Fruit fly (Drosophila melanogaster) whole organism, embryonic: ENCODE data around the gene CG2865.

ENCODE experiments used
- Atf6 ChIP-seq: fragments of 200-800 bp; sonication (Bioruptor generic); IDR thresholded peaks from 2 replicates; pipeline ENCODE4 v1.3.6; 2022; ENCODE audit warnings: missing biosample characterization, missing genetic modification characterization
- Awh ChIP-seq: fragments of 200-800 bp; sonication (Bioruptor generic); IDR thresholded peaks from 2 replicates; pipeline ENCODE4, ENCODE4 v1.3.6; 2022; ENCODE audit warnings: missing biosample characterization, missing genetic modification characterization
- C15 ChIP-seq: fragments of 200-800 bp; sonication (Bioruptor generic); IDR thresholded peaks from 3 replicates; pipeline ENCODE4 v1.3.6; 2022; ENCODE audit warnings: missing biosample characterization, missing genetic modification characterization
- CG10543 ChIP-seq: fragments of 200-800 bp; sonication (Bioruptor generic); optimal IDR thresholded peaks from 3 replicates; lab custom pipeline; 2017; ENCODE audit warnings: missing biosample characterization, mild to moderate bottlenecking, missing genetic modification characterization, moderate library complexity
- CG13894 ChIP-seq: fragments of 200-800 bp; sonication (Bioruptor generic); optimal IDR thresholded peaks from 3 replicates; lab custom pipeline; 2018; ENCODE audit warnings: missing biosample characterization, mild to moderate bottlenecking, missing genetic modification characterization, moderate library complexity
- CG14014 ChIP-seq: fragments of 200-800 bp; sonication (Bioruptor generic); IDR thresholded peaks from 2 replicates; pipeline ENCODE4 v1.3.6; 2022; ENCODE audit warnings: missing biosample characterization, missing genetic modification characterization
- CG15011 ChIP-seq: fragments of 200-800 bp; sonication (Bioruptor generic); optimal IDR thresholded peaks from 3 replicates; lab custom pipeline; 2018; ENCODE audit warnings: missing biosample characterization, mild to moderate bottlenecking, missing genetic modification characterization
- CG16779 ChIP-seq: fragments of 200-800 bp; sonication (Bioruptor generic); IDR thresholded peaks from 2 replicates; pipeline ENCODE4 v1.3.6; 2022; ENCODE audit warnings: missing biosample characterization, missing genetic modification characterization
- CG17385 ChIP-seq: fragments of 200-800 bp; sonication (Bioruptor generic); optimal IDR thresholded peaks from 3 replicates; lab custom pipeline; 2018; ENCODE audit warnings: missing biosample characterization, mild to moderate bottlenecking, missing genetic modification characterization
- CG17568 ChIP-seq: fragments of 200-800 bp; sonication (Bioruptor generic); optimal IDR thresholded peaks from 2 replicates; lab custom pipeline; 2018; ENCODE audit warnings: missing biosample characterization, mild to moderate bottlenecking, missing genetic modification characterization, moderate library complexity
- CG17612 ChIP-seq: fragments of 200-800 bp; sonication (Bioruptor generic); IDR thresholded peaks from 2 replicates; pipeline ENCODE4 v1.3.6; 2022; ENCODE audit warnings: missing biosample characterization, missing genetic modification characterization
- CG1792 ChIP-seq: fragments of 200-800 bp; sonication (Bioruptor generic); optimal IDR thresholded peaks from 2 replicates; lab custom pipeline; 2016; ENCODE audit warnings: missing biosample characterization, missing genetic modification characterization
- CG2712 ChIP-seq: fragments of 200-800 bp; optimal IDR thresholded peaks from 3 replicates; lab custom pipeline; 2019; ENCODE audit warnings: missing biosample characterization, mild to moderate bottlenecking, missing genetic modification characterization, moderate library complexity
- CG2875 ChIP-seq: fragments of 200-800 bp; sonication (Bioruptor generic); optimal IDR thresholded peaks from 2 replicates; lab custom pipeline; 2017; ENCODE audit warnings: missing biosample characterization, mild to moderate bottlenecking, missing genetic modification characterization, missing genetic modification reagents
- CG30403 ChIP-seq: fragments of 200-800 bp; sonication (Bioruptor generic); optimal IDR thresholded peaks from 3 replicates; lab custom pipeline; 2016; ENCODE audit warnings: missing biosample characterization, missing genetic modification characterization
- CG3163 ChIP-seq: fragments of 200-800 bp; sonication (Bioruptor generic); optimal IDR thresholded peaks from 3 replicates; lab custom pipeline; 2016; ENCODE audit warnings: missing biosample characterization, missing genetic modification characterization
- CG43689 ChIP-seq: fragments of 200-800 bp; sonication (Bioruptor generic); IDR thresholded peaks from 2 replicates; pipeline ENCODE4 v1.3.6; 2022; ENCODE audit warnings: missing biosample characterization, missing genetic modification characterization
- CG4730 ChIP-seq: fragments of 200-800 bp; sonication (Bioruptor generic); IDR thresholded peaks from 2 replicates; pipeline ENCODE4 v1.3.6; 2022; ENCODE audit warnings: missing biosample characterization, missing genetic modification characterization
- CG4820 ChIP-seq: fragments of 200-800 bp; sonication (Bioruptor generic); optimal IDR thresholded peaks from 3 replicates; lab custom pipeline; 2016; ENCODE audit warnings: missing biosample characterization, missing genetic modification characterization
- CG8281 ChIP-seq: fragments of 200-800 bp; sonication (Bioruptor generic); optimal IDR thresholded peaks from 2 replicates; lab custom pipeline; 2018; ENCODE audit warnings: missing biosample characterization, mild to moderate bottlenecking, missing genetic modification characterization, moderate library complexity
- CG8388 ChIP-seq: fragments of 200-800 bp; sonication (Bioruptor generic); optimal IDR thresholded peaks from 2 replicates; lab custom pipeline; 2019; ENCODE audit warnings: missing biosample characterization, mild to moderate bottlenecking, missing genetic modification characterization, moderate library complexity
- CG8478 ChIP-seq: fragments of >200 bp; optimal IDR thresholded peaks from 2 replicates; lab custom pipeline; 2018
- CG8924 ChIP-seq: fragments of 200-800 bp; optimal IDR thresholded peaks from 3 replicates; lab custom pipeline; 2019; ENCODE audit warnings: missing biosample characterization, mild to moderate bottlenecking, missing genetic modification characterization, moderate library complexity
- HmgD ChIP-seq: fragments of 200-800 bp; sonication (Bioruptor generic); optimal IDR thresholded peaks from 3 replicates; lab custom pipeline; 2016; ENCODE audit warnings: missing biosample characterization, missing genetic modification characterization
- HmgZ ChIP-seq: fragments of 200-800 bp; sonication (Bioruptor generic); optimal IDR thresholded peaks from 2 replicates; lab custom pipeline; 2018; ENCODE audit warnings: missing biosample characterization, mild to moderate bottlenecking, missing genetic modification characterization
- MTF-1 ChIP-seq: fragments of 200-800 bp; sonication (Bioruptor generic); optimal IDR thresholded peaks from 2 replicates; lab custom pipeline; 2018; ENCODE audit warnings: missing biosample characterization, mild to moderate bottlenecking, missing genetic modification characterization, borderline replicate concordance
- NFAT ChIP-seq: fragments of 200-800 bp; sonication (Bioruptor generic); IDR thresholded peaks from 2 replicates; pipeline ENCODE4 v1.3.6; 2022; ENCODE audit warnings: missing biosample characterization, missing genetic modification characterization
- Stat92E ChIP-seq, 3 experiments: fragments of >200 bp in 2 of 3; fragments of 200-800 bp in 1 of 3; sonication (Bioruptor generic) in 1 of 3; optimal IDR thresholded peaks; 2 replicates each; lab custom pipeline; 2017 to 2019; ENCODE audit warnings: missing biosample characterization in 3 of 3, missing genetic modification characterization in 3 of 3, mild to moderate bottlenecking in 1 of 3, moderate library complexity in 1 of 3
- TFAM ChIP-seq: fragments of 200-800 bp; sonication (Bioruptor generic); optimal IDR thresholded peaks from 2 replicates; lab custom pipeline; 2017; ENCODE audit warnings: missing biosample characterization, missing genetic modification characterization, inconsistent platforms
- abd-A ChIP-seq: fragments of 200-800 bp; sonication (Bioruptor generic); optimal IDR thresholded peaks from 3 replicates; lab custom pipeline; 2019; ENCODE audit warnings: missing biosample characterization, mild to moderate bottlenecking, missing genetic modification characterization, moderate library complexity
- cato ChIP-seq: fragments of 200-800 bp; sonication (Bioruptor generic); optimal IDR thresholded peaks from 2 replicates; lab custom pipeline; 2016; ENCODE audit warnings: missing biosample characterization, missing genetic modification characterization, borderline replicate concordance
- caup ChIP-seq: fragments of 200-800 bp; sonication (Bioruptor generic); optimal IDR thresholded peaks from 3 replicates; lab custom pipeline; 2017; ENCODE audit warnings: missing biosample characterization, mild to moderate bottlenecking, missing genetic modification characterization, moderate library complexity; ENCODE audit not compliant: severe bottlenecking
- crp ChIP-seq, 2 experiments: fragments of 200-800 bp; sonication (Bioruptor generic); optimal IDR thresholded peaks; 2 replicates in 1 of 2; 3 replicates in 1 of 2; lab custom pipeline; 2017; ENCODE audit warnings: missing biosample characterization in 2 of 2, missing genetic modification characterization in 2 of 2, mild to moderate bottlenecking in 1 of 2, moderate library complexity in 1 of 2
- dmrt11E ChIP-seq: fragments of 200-800 bp; sonication (Bioruptor generic); optimal IDR thresholded peaks from 3 replicates; lab custom pipeline; 2018; ENCODE audit warnings: missing biosample characterization, mild to moderate bottlenecking, missing genetic modification characterization, moderate library complexity
- dpn ChIP-seq, 2 experiments: fragments of 200-800 bp; sonication (Bioruptor generic); optimal IDR thresholded peaks; 3 replicates each; lab custom pipeline; 2016; ENCODE audit warnings: missing biosample characterization in 2 of 2, missing genetic modification characterization in 2 of 2
- fru ChIP-seq: fragments of >200 bp; optimal IDR thresholded peaks from 2 replicates; lab custom pipeline; 2017
- gem ChIP-seq: fragments of 200-800 bp; sonication (Bioruptor generic); optimal IDR thresholded peaks from 2 replicates; lab custom pipeline; 2019; ENCODE audit warnings: missing biosample characterization, mild to moderate bottlenecking, missing genetic modification characterization, moderate library complexity
- hb ChIP-seq: fragments of 200-800 bp; sonication (Bioruptor generic); IDR thresholded peaks from 3 replicates; pipeline ENCODE4 v1.3.6; 2022; ENCODE audit warnings: missing biosample characterization, missing genetic modification characterization; ENCODE audit not compliant: partially characterized antibody
- kay ChIP-seq: fragments of 200-800 bp; sonication (Bioruptor generic); optimal IDR thresholded peaks from 2 replicates; lab custom pipeline; 2016; ENCODE audit warnings: missing biosample characterization, missing genetic modification characterization
- mirr ChIP-seq: fragments of 200-800 bp; sonication (Bioruptor generic); optimal IDR thresholded peaks from 3 replicates; lab custom pipeline; 2018; ENCODE audit warnings: missing biosample characterization, mild to moderate bottlenecking, missing genetic modification characterization
- peb ChIP-seq: fragments of 200-800 bp; sonication (Bioruptor generic); IDR thresholded peaks from 2 replicates; pipeline ENCODE4 v1.3.6; 2022; ENCODE audit warnings: missing biosample characterization, missing genetic modification characterization
- pho ChIP-seq: fragments of 200-800 bp; sonication (Bioruptor generic); optimal IDR thresholded peaks from 2 replicates; lab custom pipeline; 2016; ENCODE audit warnings: missing biosample characterization, missing genetic modification characterization
- pnt ChIP-seq: fragments of 200-800 bp; sonication (Bioruptor generic); optimal IDR thresholded peaks from 3 replicates; lab custom pipeline; 2016; ENCODE audit warnings: missing biosample characterization, missing genetic modification characterization
- prd ChIP-seq, 3 experiments: fragments of >200 bp in 2 of 3; fragments of 200-800 bp in 1 of 3; sonication (Bioruptor generic) in 1 of 3; optimal IDR thresholded peaks in 2 of 3; IDR thresholded peaks in 1 of 3; 2 replicates in 2 of 3; 3 replicates in 1 of 3; pipeline versions ENCODE4 v1.3.6 to Lab custom; 2017 to 2022; ENCODE audit warnings: missing biosample characterization in 1 of 3, missing genetic modification characterization in 1 of 3
- pum ChIP-seq: fragments of 200-800 bp; sonication (Bioruptor generic); optimal IDR thresholded peaks from 2 replicates; lab custom pipeline; 2016; ENCODE audit warnings: missing biosample characterization, missing genetic modification characterization
- sd ChIP-seq: fragments of 200-800 bp; sonication (Bioruptor generic); optimal IDR thresholded peaks from 3 replicates; lab custom pipeline; 2018; ENCODE audit warnings: missing biosample characterization, mild to moderate bottlenecking, missing genetic modification characterization, moderate library complexity
- trem ChIP-seq: fragments of 200-800 bp; optimal IDR thresholded peaks from 3 replicates; lab custom pipeline; 2019; ENCODE audit warnings: missing biosample characterization, mild to moderate bottlenecking, missing genetic modification characterization, moderate library complexity
- zen ChIP-seq: fragments of 200-800 bp; sonication (Bioruptor generic); optimal IDR thresholded peaks from 3 replicates; lab custom pipeline; 2018; ENCODE audit warnings: missing biosample characterization, mild to moderate bottlenecking, missing genetic modification characterization, moderate library complexity

CG2865 gene

dm6 chrX:2300293-2301068, 7.3 kb upstream of the CG2865 start (continued):
- TF ChIP-seq CG8924 (tag; lab: Kevin White, UChicago) (peak; percentile 95), CG17612 (GFP tag; lab: Robert Waterston, UW) (peak; percentile 91), CG14014 (GFP tag; lab: Robert Waterston, UW) (peak; percentile 96), CG4820 (GFP tag; lab: Kevin White, UChicago) (peak; percentile 89), caup (peak; percentile 94), CG3163 (GFP tag; lab: Kevin White, UChicago) (peak; percentile 64), CG17568 (GFP tag; lab: Kevin White, UChicago) (peak; percentile 94), pum (GFP tag; lab: Kevin White, UChicago) (peak; percentile 93), crp (GFP tag; optimal IDR thresholded peaks at IDR 0.05; lab: Kevin White, UChicago) (peak in 1 of 2 experiments; percentile 68), zen (tag; lab: Kevin White, UChicago) (peak; percentile 82), cato (GFP tag; lab: Kevin White, UChicago) (peak; percentile 85), CG13894 (tag; lab: Kevin White, UChicago) (peak; percentile 34), C15 (peak; percentile 87; the same call in 2 of the 3 replicates), Atf6 (GFP tag; lab: Robert Waterston, UW) (peak; percentile 95), pho (peak; percentile 86), MTF-1 (GFP tag; lab: Kevin White, UChicago) (peak; percentile 88), dpn (GFP tag; optimal IDR thresholded peaks at IDR 0.05; lab: Kevin White, UChicago) (peak; percentile 88 to 90), abd-A (tag; lab: Kevin White, UChicago) (no peak), fru (lab: Kevin White, UChicago) (no peak), gem (tag; lab: Kevin White, UChicago) (peak; percentile 97), trem (peak; percentile 83), kay (GFP tag; lab: Kevin White, UChicago) (peak; percentile 84), CG43689 (GFP tag; lab: Robert Waterston, UW) (peak; percentile 93), CG15011 (peak; percentile 86), CG8388 (GFP tag; lab: Kevin White, UChicago) (peak; percentile 94), sd (tag; lab: Kevin White, UChicago) (peak; percentile 85), mirr (peak; percentile 75), HmgD (GFP tag; lab: Kevin White, UChicago) (peak; percentile 74), CG2875 (GFP tag; lab: Kevin White, UChicago) (peak; percentile 96), hb (GFP tag; lab: Robert Waterston, UW) (no peak), TFAM (GFP tag; lab: Kevin White, UChicago) (peak; percentile 74), pnt (peak; percentile 88), NFAT (peak; percentile 95), Stat92E (GFP tag; optimal IDR thresholded peaks at IDR 0.05; lab: Kevin White, UChicago) (peak in 1 of 3 experiments; percentile 87), CG1792 (peak; percentile 88), dmrt11E (tag; lab: Kevin White, UChicago) (peak; percentile 89), CG30403 (GFP tag; lab: Kevin White, UChicago) (peak; percentile 90), CG4730 (peak; percentile 95), CG17385 (GFP tag; lab: Kevin White, UChicago) (peak; percentile 93), CG8281 (tag; lab: Kevin White, UChicago) (peak; percentile 86), CG8478 (lab: Kevin White, UChicago) (no peak), prd (optimal IDR thresholded peaks at IDR 0.05; lab: Kevin White, UChicago) (no peak), prd (GFP tag; IDR thresholded peaks at IDR 0.05; lab: Robert Waterston, UW) (peak; percentile 98), CG2712 (tag; lab: Kevin White, UChicago) (peak; percentile 95), HmgZ (tag; lab: Kevin White, UChicago) (peak; percentile 94), peb (peak; percentile 93), Awh (GFP tag; lab: Robert Waterston, UW) (peak; percentile 99), CG10543 (GFP tag; lab: Kevin White, UChicago) (peak; percentile 30), CG16779 (GFP tag; lab: Robert Waterston, UW) (peak; percentile 88)
